Worm (Caenorhabditis elegans) whole organism, mixed stage, embryonic: ENCODE results near the gene lin-31.
A peak's percentile ranks its signal among the peaks of the same experiment; 100 is the strongest.

ENCODE experiments used
- M03D4.4 ChIP-seq: sonication (generic microtip); optimal IDR thresholded peaks from 2 replicates; lab custom pipeline; 2017; ENCODE audit warnings: mild to moderate bottlenecking, missing genetic modification characterization, missing compliant biosample characterization
- blmp-1 ChIP-seq: fragments of 150-350 bp; optimal IDR thresholded peaks from 2 replicates; lab custom pipeline; 2014; ENCODE audit warnings: missing biosample characterization, missing genetic modification characterization
- ceh-39 ChIP-seq: fragments of 150-350 bp; optimal IDR thresholded peaks from 2 replicates; lab custom pipeline; 2014; ENCODE audit warnings: missing biosample characterization, missing genetic modification characterization
- ceh-43 ChIP-seq: fragments of 200-800 bp; sonication (Bioruptor generic); optimal IDR thresholded peaks from 2 replicates; lab custom pipeline; 2018; ENCODE audit warnings: mild to moderate bottlenecking, missing genetic modification characterization, moderate library complexity, missing compliant biosample characterization
- ceh-83 ChIP-seq: fragments of 200-800 bp; sonication (Bioruptor generic); optimal IDR thresholded peaks from 2 replicates; lab custom pipeline; 2018; ENCODE audit warnings: mild to moderate bottlenecking, missing genetic modification characterization, missing compliant biosample characterization
- ces-1 ChIP-seq: fragments of 150-350 bp; optimal IDR thresholded peaks from 2 replicates; lab custom pipeline; 2014; ENCODE audit warnings: missing biosample characterization, missing genetic modification reagents, missing genetic modification characterization
- cnd-1 ChIP-seq: fragments of 200-800 bp; sonication (Bioruptor generic); optimal IDR thresholded peaks from 2 replicates; lab custom pipeline; 2018; ENCODE audit warnings: mild to moderate bottlenecking, missing genetic modification characterization, missing compliant biosample characterization
- drap-1 ChIP-seq: fragments of 200-800 bp; sonication (Bioruptor generic); optimal IDR thresholded peaks from 3 replicates; lab custom pipeline; 2018; ENCODE audit warnings: mild to moderate bottlenecking, missing genetic modification characterization, missing compliant biosample characterization
- elt-3 ChIP-seq: fragments of 150-350 bp; optimal IDR thresholded peaks from 2 replicates; lab custom pipeline; 2014; ENCODE audit warnings: missing biosample characterization, missing genetic modification characterization
- flh-1 ChIP-seq: fragments of 200-800 bp; sonication (Bioruptor generic); optimal IDR thresholded peaks from 2 replicates; lab custom pipeline; 2018; ENCODE audit warnings: mild to moderate bottlenecking, missing genetic modification characterization, moderate library complexity, missing compliant biosample characterization
- ham-2 ChIP-seq: fragments of 200-800 bp; sonication (Bioruptor generic); optimal IDR thresholded peaks from 2 replicates; lab custom pipeline; 2018; ENCODE audit warnings: mild to moderate bottlenecking, missing genetic modification characterization, missing compliant biosample characterization
- hlh-1 ChIP-seq: fragments of 150-350 bp; optimal IDR thresholded peaks from 2 replicates; lab custom pipeline; 2014; ENCODE audit warnings: missing biosample characterization, missing genetic modification reagents, missing genetic modification characterization
- lin-32 ChIP-seq: fragments of 200-800 bp; sonication (Bioruptor generic); optimal IDR thresholded peaks from 2 replicates; lab custom pipeline; 2018; ENCODE audit warnings: mild to moderate bottlenecking, missing genetic modification characterization, missing compliant biosample characterization
- lsy-2 ChIP-seq: fragments of 150-350 bp; optimal IDR thresholded peaks from 2 replicates; lab custom pipeline; 2014; ENCODE audit warnings: missing biosample characterization, missing genetic modification characterization
- mab-5 ChIP-seq: fragments of 150-350 bp; optimal IDR thresholded peaks from 2 replicates; lab custom pipeline; 2014; ENCODE audit warnings: missing biosample characterization, missing genetic modification characterization
- mep-1 ChIP-seq: fragments of 150-350 bp; optimal IDR thresholded peaks from 2 replicates; lab custom pipeline; 2017; ENCODE audit warnings: missing biosample characterization, missing genetic modification reagents, missing genetic modification characterization, inconsistent platforms
- mls-2 ChIP-seq: sonication (generic microtip); optimal IDR thresholded peaks from 2 replicates; lab custom pipeline; 2016; ENCODE audit warnings: mild to moderate bottlenecking, missing genetic modification characterization, moderate library complexity, missing compliant biosample characterization
- nhr-12 ChIP-seq: fragments of 150-350 bp; optimal IDR thresholded peaks from 2 replicates; lab custom pipeline; 2014; ENCODE audit warnings: missing biosample characterization, missing genetic modification characterization
- nhr-2 ChIP-seq: fragments of 150-350 bp; optimal IDR thresholded peaks from 2 replicates; lab custom pipeline; 2014; ENCODE audit warnings: missing biosample characterization, missing genetic modification characterization
- nhr-237 ChIP-seq: fragments of 150-350 bp; optimal IDR thresholded peaks from 2 replicates; lab custom pipeline; 2014; ENCODE audit warnings: missing biosample characterization, missing genetic modification characterization
- nhr-28 ChIP-seq: fragments of 150-350 bp; optimal IDR thresholded peaks from 2 replicates; lab custom pipeline; 2014; ENCODE audit warnings: missing biosample characterization, missing genetic modification characterization
- nhr-76 ChIP-seq: sonication (generic microtip); optimal IDR thresholded peaks from 2 replicates; lab custom pipeline; 2017; ENCODE audit warnings: missing biosample characterization, missing genetic modification characterization
- pha-4 ChIP-seq: fragments of 150-350 bp; optimal IDR thresholded peaks from 2 replicates; lab custom pipeline; 2018; ENCODE audit warnings: missing biosample characterization, missing genetic modification reagents, missing genetic modification characterization
- sem-2 ChIP-seq: fragments of 200-800 bp; sonication (Bioruptor generic); optimal IDR thresholded peaks from 2 replicates; lab custom pipeline; 2018; ENCODE audit warnings: mild to moderate bottlenecking, missing genetic modification characterization, missing compliant biosample characterization
- snpc-4 ChIP-seq: fragments of 150-350 bp; optimal IDR thresholded peaks from 2 replicates; lab custom pipeline; 2014; ENCODE audit warnings: missing biosample characterization, missing genetic modification characterization
- sptf-1 ChIP-seq: sonication (generic microtip); optimal IDR thresholded peaks from 2 replicates; lab custom pipeline; 2017; ENCODE audit warnings: mild to moderate bottlenecking, missing genetic modification characterization, moderate library complexity, missing compliant biosample characterization
- tbx-8 ChIP-seq: fragments of 200-800 bp; sonication (Bioruptor generic); optimal IDR thresholded peaks from 2 replicates; lab custom pipeline; 2018; ENCODE audit warnings: mild to moderate bottlenecking, missing genetic modification characterization, moderate library complexity, missing compliant biosample characterization
- unc-120 ChIP-seq: sonication (generic microtip); optimal IDR thresholded peaks from 2 replicates; lab custom pipeline; 2017; ENCODE audit warnings: missing genetic modification characterization, missing compliant biosample characterization; ENCODE audit not compliant: poor library complexity, severe bottlenecking
- unc-39 ChIP-seq: fragments of 150-350 bp; optimal IDR thresholded peaks from 2 replicates; lab custom pipeline; 2014; ENCODE audit warnings: missing biosample characterization, missing genetic modification characterization
- unc-62 ChIP-seq: fragments of 150-350 bp; optimal IDR thresholded peaks from 2 replicates; lab custom pipeline; 2014; ENCODE audit warnings: missing biosample characterization, missing genetic modification reagents, missing genetic modification characterization
- zip-8 ChIP-seq: fragments of 150-350 bp; optimal IDR thresholded peaks from 2 replicates; lab custom pipeline; 2014; ENCODE audit warnings: missing biosample characterization, missing genetic modification characterization
- ztf-11 ChIP-seq: fragments of 150-350 bp; optimal IDR thresholded peaks from 2 replicates; lab custom pipeline; 2014; ENCODE audit warnings: missing biosample characterization, missing genetic modification characterization

Gene lin-31

ce11 chrII:3948507-3948906 is 33.8 kb upstream of the lin-31 start:
- peak; percentile 9 for TF ChIP-seq ces-1 (GFP tag; lab: Kevin White, UChicago)
- TF ChIP-seq unc-62 (GFP tag; lab: Kevin White, UChicago), result no peak
- TF ChIP-seq, all 35 proteins: peak for 1

ce11 chrII:3950077-3950476 is 32.3 kb upstream of the lin-31 start, which contains the start of gene sea-2:
TSS of gene sea-2 (plus strand) at chrII:3950377.
- no peak for TF ChIP-seq blmp-1
- no peak for TF ChIP-seq mep-1 (tag; lab: Kevin White, UChicago)
- TF ChIP-seq M03D4.4 (tag; lab: Kevin White, UChicago), result no peak
- TF ChIP-seq ceh-83 (GFP tag; lab: Kevin White, UChicago), result no peak
- TF ChIP-seq mls-2, result no peak
- TF ChIP-seq lin-32, result no peak
- no peak for TF ChIP-seq nhr-12 (tag; lab: Kevin White, UChicago)
- no peak for TF ChIP-seq elt-3 (tag; lab: Kevin White, UChicago)
- TF ChIP-seq ces-1 (GFP tag; lab: Kevin White, UChicago), result no peak
- TF ChIP-seq snpc-4 (tag; lab: Kevin White, UChicago), result no peak
- no peak for TF ChIP-seq zip-8 (tag; lab: Kevin White, UChicago)
- TF ChIP-seq mab-5 (tag; lab: Kevin White, UChicago), result no peak

- TF ChIP-seq mab-5 (tag; lab: Kevin White, UChicago), result no peak
- no peak for TF ChIP-seq flh-1 (GFP tag; lab: Kevin White, UChicago)
- TF ChIP-seq unc-62 (GFP tag; lab: Kevin White, UChicago), result no peak
Measured at ce11 chrII:3951354-3951753, 31.0 kb upstream of the lin-31 start.

ce11 chrII:3952368-3952767 is 30.0 kb upstream of the lin-31 start:
- TF ChIP-seq nhr-237 (no peak), unc-39 (tag; lab: Kevin White, UChicago) (no peak), tbx-8 (GFP tag; lab: Kevin White, UChicago) (no peak), unc-120 (tag; lab: Kevin White, UChicago) (no peak), snpc-4 (tag; lab: Kevin White, UChicago) (no peak), sptf-1 (tag; lab: Kevin White, UChicago) (no peak), zip-8 (tag; lab: Kevin White, UChicago) (no peak), flh-1 (GFP tag; lab: Kevin White, UChicago) (no peak), ceh-39 (tag; lab: Kevin White, UChicago) (no peak), sem-2 (GFP tag; lab: Kevin White, UChicago) (no peak), M03D4.4 (tag; lab: Kevin White, UChicago) (no peak), lsy-2 (tag; lab: Kevin White, UChicago) (no peak), ceh-43 (GFP tag; lab: Kevin White, UChicago) (no peak), drap-1 (no peak), nhr-76 (tag; lab: Kevin White, UChicago) (no peak), hlh-1 (tag; lab: Kevin White, UChicago) (no peak), ham-2 (GFP tag; lab: Kevin White, UChicago) (no peak), nhr-2 (tag; lab: Kevin White, UChicago) (no peak), unc-62 (GFP tag; lab: Kevin White, UChicago) (no peak)

ce11 chrII:3952967-3953366 is 29.4 kb upstream of the lin-31 start:
- TF ChIP-seq sptf-1 (tag; lab: Kevin White, UChicago) (no peak), lsy-2 (tag; lab: Kevin White, UChicago) (no peak), blmp-1 (no peak), nhr-76 (tag; lab: Kevin White, UChicago) (no peak), nhr-2 (tag; lab: Kevin White, UChicago) (no peak), cnd-1 (tag; lab: Kevin White, UChicago) (no peak), ztf-11 (no peak), drap-1 (no peak), mls-2 (no peak), M03D4.4 (tag; lab: Kevin White, UChicago) (no peak), unc-62 (GFP tag; lab: Kevin White, UChicago) (no peak), ces-1 (GFP tag; lab: Kevin White, UChicago) (no peak), mep-1 (tag; lab: Kevin White, UChicago) (no peak), pha-4 (tag; lab: Kevin White, UChicago) (no peak), elt-3 (tag; lab: Kevin White, UChicago) (no peak), ceh-43 (GFP tag; lab: Kevin White, UChicago) (no peak), unc-39 (tag; lab: Kevin White, UChicago) (no peak), hlh-1 (tag; lab: Kevin White, UChicago) (no peak), nhr-28 (tag; lab: Kevin White, UChicago) (no peak)
